Fruit fly (Drosophila melanogaster): Measurements from ENCODE around the gene Smyd3.

dm6 chrX:2635075-2635643 lies 26.5 kb upstream of the Smyd3 start:
- TF ChIP-seq tio (GFP tag; optimal IDR thresholded peaks at IDR 0.05) (no peak), CG8281 (tag; optimal IDR thresholded peaks at IDR 0.05) (no peak), Med (GFP tag) (no peak), CG17385 (GFP tag; optimal IDR thresholded peaks at IDR 0.05) (no peak), Side (GFP tag; optimal IDR thresholded peaks at IDR 0.05) (no peak), CG4328 (GFP tag; optimal IDR thresholded peaks at IDR 0.05) (no peak), CG4360 (GFP tag; IDR thresholded peaks at IDR 0.05) (no peak; the same call in 1 of the 2 replicates), shn (GFP tag; optimal IDR thresholded peaks at IDR 0.05) (no peak)
